Worm (Caenorhabditis elegans) whole organism, L4/young adult: ENCODE measurements around the gene ets-5.

ENCODE experiments used
- W03F9.2 ChIP-seq: fragments of 150-350 bp; optimal IDR thresholded peaks from 2 replicates; lab custom pipeline; 2014; ENCODE audit warnings: missing biosample characterization, missing genetic modification characterization
- dao-5 ChIP-seq: sonication (generic microtip); optimal IDR thresholded peaks from 2 replicates; lab custom pipeline; 2016; ENCODE audit warnings: missing genotype, missing genetic modification characterization, moderate library complexity, missing compliant biosample characterization
- him-1 ChIP-seq: sonication (generic microtip); optimal IDR thresholded peaks from 2 replicates; lab custom pipeline; 2016; ENCODE audit warnings: missing genotype, missing genetic modification reagents, missing genetic modification characterization, missing compliant biosample characterization

ets-5 gene

DNA sequence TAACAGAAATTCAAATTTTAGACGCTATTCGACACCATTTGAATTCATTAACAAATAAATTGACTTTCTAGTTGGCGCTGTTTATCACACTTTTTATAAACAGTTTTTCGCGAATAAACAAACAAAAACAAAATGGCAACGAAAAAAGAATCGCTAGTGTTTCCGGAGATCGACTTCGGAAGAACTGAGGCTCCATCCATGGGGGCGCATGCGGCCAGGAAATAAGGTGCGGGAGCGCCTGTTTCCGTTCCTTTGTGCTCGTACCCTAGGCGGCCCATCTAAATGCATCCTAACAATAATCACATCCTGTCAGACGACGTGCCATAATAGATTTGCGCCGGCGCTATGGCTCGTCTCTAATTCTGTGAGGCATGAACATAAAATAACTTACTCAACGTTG lies 246 bp downstream of the ets-5 start:
- no peak for TF ChIP-seq dao-5
- no peak for TF ChIP-seq W03F9.2 (tag; lab: Kevin White, UChicago)

DNA sequence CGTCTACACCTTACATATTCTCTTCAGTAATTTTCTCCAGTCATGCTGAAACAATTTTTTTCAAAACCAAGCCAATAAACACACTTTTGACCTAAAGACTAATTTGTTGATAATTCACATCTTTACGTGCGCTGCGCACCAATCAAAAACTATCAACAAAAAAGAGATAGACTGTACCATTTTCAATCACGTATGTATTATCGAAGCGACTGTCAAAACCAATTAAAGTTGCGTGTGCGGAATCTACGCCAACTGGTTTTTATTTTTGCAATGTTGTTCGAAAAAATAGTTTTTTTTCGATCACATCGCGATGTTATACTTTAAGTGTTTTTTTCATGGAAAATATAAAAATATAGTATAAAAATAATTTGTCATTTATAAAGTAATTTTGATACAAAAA lies 5.0 kb downstream of the ets-5 start:
- TF ChIP-seq him-1 (tag; lab: Kevin White, UChicago) (no peak), W03F9.2 (tag; lab: Kevin White, UChicago) (no peak), dao-5 (no peak)

DNA sequence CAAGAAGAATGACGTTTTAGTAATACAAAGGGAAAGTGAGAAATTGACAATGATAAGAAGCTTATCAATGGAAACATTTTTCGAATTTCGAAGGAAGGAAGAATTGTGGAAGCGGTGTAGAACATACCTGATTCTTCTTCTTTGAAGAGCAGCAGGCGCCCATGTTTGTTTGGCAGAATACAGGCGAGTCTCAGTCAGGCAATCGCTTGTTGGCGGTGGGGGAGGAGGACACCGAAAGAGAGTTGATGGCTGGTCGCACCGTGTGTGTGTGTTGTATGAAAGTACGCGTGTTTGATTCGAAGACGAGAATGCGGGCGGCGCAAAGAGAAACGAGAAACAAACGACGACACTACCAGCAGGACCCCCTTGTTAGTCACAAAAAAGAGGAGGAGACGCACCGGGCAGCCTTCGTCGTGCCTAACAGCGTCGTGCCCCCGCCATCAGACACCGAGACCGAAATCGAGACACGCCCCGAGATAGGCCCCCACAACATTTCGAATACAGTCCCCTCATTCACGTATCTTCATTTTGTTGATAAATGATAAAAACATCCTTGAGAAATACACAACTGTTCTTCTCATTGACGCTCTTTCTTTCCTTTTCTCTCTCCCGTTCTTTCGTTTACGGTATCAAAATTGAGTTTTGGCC lies 6.5 kb downstream of the ets-5 start, which contains the start of gene cal-5:
Gene cal-5, minus strand, starts transcription at position 266 of the 648 bp plus-strand sequence.
- TF ChIP-seq W03F9.2 (tag; lab: Kevin White, UChicago) (no peak), him-1 (tag; lab: Kevin White, UChicago) (no peak), dao-5 (no peak)

DNA sequence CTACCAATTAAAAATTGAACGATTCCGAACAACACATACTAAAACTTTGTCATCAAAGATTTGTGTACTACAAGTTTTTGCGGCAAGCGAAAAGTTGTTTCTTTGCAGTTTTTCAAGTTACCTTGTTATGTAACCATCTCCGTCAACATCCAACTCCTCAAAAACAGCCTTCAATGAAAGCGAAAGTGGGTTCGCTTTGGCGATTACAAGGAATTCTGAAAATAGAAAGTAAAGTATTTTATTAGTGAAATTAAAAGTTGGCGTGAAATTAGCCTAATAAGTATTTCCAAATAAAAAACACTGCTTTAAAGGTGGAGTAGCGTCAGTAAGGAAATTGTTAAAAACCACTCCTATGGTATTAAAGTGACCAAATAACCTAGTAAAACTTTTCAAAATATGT lies 8.8 kb downstream of the ets-5 start:
- no peak for TF ChIP-seq dao-5
- no peak for TF ChIP-seq W03F9.2 (tag; lab: Kevin White, UChicago)
- no peak for TF ChIP-seq him-1 (tag; lab: Kevin White, UChicago)

DNA sequence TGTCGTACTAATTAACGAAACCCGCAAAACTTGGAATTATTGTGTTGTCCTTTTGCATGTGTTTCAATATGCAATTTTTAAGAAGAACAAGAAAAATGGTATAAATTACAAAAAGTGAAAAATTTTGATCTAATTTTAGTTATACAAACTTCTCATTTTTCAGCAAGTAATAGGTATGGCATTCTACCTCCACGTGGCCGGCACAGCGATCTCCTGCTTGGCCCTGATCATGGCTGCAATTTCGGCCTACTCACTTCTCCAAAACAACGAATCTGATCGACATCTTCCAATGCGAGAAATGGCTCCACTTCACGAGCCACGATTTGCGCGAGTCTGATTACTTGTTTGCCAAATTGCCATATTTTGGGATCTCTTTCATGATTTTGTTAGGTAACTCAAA lies 10.4 kb downstream of the ets-5 start:
- TF ChIP-seq dao-5 (no peak), him-1 (tag; lab: Kevin White, UChicago) (no peak), W03F9.2 (tag; lab: Kevin White, UChicago) (no peak)

DNA sequence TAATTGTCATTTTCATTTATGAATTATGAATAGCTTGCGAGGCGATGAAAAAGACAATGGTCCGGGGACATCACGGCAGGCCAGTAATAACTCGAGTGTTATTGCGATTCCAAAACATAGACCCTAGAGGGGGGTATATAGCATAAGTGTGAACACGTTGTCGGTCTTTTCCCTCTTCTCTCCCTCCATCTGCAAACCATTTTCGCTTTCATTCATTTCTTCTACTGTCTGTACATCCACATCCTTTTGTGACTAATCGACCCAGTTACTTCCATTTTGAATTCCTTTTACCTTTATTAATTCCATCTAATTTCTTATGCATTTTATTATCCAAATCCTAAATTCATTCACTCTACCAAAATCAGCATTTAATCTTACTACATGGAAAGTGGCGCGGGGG lies 13.3 kb downstream of the ets-5 start:
- TF ChIP-seq dao-5 = no peak
- TF ChIP-seq W03F9.2 (tag; lab: Kevin White, UChicago) = no peak
- TF ChIP-seq him-1 (tag; lab: Kevin White, UChicago) = no peak

DNA sequence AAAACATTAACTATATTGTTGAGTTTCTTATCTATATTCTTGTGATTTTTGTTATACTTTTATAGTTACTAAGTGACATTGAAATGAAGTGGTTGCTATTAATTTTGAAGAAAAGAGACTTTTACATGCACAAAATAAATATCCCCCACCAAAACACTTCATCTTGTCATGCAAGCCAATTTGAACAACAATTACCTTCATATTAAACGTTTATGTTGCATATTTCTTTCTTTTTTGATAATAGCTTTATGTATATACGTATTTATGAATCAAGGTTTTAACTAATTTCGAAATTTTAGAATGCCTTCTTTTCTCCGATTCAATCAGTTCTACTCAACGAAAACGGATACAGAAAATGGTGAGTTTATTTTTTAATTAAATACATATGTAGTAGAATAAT lies 16.5 kb downstream of the ets-5 start, which contains the start of gene clc-7:
Gene clc-7, plus strand, starts transcription at position 301 of the 400 bp plus-strand sequence.
- no peak for TF ChIP-seq W03F9.2 (tag; lab: Kevin White, UChicago)
- TF ChIP-seq dao-5 = no peak
- TF ChIP-seq him-1 (tag; lab: Kevin White, UChicago) = no peak

DNA sequence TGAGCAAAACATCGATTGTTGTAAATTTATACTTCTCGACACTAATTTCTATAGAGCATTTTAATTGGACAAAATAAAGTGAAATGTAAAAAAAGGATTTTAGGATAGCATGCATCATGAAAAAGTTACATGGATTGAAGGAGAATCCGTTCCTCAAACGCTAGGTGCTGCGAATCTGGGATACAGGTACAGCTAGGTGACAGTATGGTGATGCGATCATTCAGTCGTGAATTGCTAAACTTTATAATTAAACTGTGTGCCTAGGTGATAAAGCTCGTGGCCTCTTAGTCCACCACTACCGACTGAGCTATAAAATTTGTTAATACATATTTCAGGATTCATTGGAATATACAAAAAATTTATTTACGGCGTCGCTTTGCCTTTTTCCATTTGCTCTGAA lies 17.8 kb downstream of the ets-5 start:
- no peak for TF ChIP-seq W03F9.2 (tag; lab: Kevin White, UChicago)
- no peak for TF ChIP-seq dao-5
- TF ChIP-seq him-1 (tag; lab: Kevin White, UChicago) = no peak

DNA sequence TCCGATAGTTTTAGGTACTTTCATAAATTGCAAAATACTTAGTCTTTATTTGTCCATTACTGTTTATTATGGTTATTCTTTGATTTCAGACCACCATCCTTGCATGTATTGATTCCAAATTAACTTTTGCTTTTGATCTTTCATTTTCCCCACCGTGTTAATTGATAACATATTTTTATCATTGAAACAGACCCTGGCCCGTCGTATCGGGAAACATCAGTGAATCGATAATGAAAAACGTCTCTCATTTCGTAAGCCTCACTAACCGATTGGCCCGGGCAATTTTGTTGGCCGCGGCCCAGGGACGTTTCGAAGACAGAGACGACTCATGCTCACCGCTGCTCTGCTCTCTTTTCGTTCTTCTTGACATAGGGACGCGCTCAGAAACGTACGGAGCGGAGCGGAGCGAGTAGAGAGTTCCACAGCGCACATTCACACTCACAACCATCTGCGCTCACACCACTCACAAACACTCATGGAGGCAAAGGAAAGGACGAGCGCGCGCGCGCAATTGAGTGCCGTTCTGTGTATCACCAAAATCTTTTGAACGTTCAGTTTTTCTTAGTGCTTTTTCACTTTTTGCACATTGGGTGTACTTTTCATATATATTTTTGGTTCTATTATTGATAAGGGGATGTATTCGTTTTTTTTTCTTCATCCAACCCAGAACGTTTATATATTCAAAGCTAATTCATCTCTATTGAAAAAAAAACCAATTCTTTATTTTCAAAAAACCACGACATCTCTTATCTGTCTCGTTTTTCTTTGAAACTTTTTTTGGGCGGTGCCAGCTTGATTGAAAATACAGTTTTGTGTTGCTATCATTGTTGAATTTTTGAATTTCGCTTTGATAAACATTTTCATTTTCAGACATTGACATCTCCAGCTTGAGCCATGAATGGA lies 20.3 kb downstream of the ets-5 start, which contains the start of gene C24H10.2:
Gene C24H10.2, plus strand, starts transcription at position 853 of the 903 bp plus-strand sequence.
- TF ChIP-seq W03F9.2 (tag; lab: Kevin White, UChicago) = no peak
- no peak for TF ChIP-seq dao-5
- peak; percentile 3 for TF ChIP-seq him-1 (tag; lab: Kevin White, UChicago)

DNA sequence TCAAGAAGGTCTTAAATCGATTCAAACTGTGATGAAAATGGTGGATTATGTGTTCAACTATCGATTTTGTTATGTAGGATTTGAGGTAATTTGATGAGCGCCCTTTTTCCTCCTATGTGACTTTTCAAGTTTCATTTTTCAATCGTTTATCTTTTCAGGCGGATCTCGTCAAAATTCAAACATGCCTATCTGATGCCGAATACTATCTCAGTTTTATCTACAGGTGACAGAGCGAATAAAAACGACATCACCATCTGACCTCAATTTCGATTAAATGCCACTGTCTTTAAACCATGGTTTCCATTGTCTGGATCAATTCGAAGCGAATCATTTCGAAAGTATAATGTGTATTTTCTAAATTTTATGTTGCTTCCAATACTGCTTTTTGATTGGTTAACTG lies 22.6 kb downstream of the ets-5 start:
- no peak for TF ChIP-seq him-1 (tag; lab: Kevin White, UChicago)
- no peak for TF ChIP-seq dao-5
- no peak for TF ChIP-seq W03F9.2 (tag; lab: Kevin White, UChicago)

DNA sequence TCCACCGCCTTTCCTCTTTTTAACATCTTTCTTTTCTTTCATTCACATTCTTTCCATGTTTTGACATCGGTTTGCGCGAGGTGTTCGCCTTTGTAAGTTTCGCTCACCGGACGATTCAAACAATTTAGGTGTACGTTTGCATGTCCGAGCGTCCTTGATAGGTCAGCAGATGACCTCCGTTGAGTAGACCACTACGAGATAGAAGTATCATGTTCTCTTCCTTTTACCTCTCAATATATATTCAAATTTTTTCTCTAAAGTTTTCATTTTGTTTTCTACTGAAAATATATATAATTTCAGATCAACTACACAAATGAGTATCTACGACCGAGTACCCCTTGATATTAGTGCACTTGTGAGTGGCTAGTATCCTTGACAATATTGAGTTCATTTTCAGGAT lies 23.6 kb downstream of the ets-5 start, which contains the start of gene C24H10.3:
Gene C24H10.3, plus strand, starts transcription at position 301 of the 400 bp plus-strand sequence.
- TF ChIP-seq him-1 (tag; lab: Kevin White, UChicago) = no peak
- TF ChIP-seq W03F9.2 (tag; lab: Kevin White, UChicago) = no peak
- no peak for TF ChIP-seq dao-5

DNA sequence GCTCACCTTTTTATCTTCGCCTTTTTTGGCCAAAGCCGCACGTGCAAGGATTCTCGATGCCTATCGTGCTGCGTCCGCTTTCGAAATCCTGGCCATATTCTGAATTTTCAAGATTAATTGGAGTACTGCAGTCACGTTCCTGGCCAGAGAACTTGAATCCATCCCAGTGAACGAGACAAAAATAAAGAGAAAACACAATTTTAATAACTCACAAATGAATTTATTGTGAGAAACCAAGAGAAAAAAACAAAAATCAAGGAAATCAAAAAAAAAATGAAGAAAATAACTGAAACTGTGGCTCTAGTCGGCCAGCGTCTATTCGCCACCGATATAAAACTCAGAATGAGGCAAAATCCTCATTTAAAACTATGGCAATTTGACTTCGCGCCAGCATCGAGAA lies 25.2 kb downstream of the ets-5 start, which contains the start of gene C24H10.4:
Gene C24H10.4, minus strand, starts transcription at position 101 of the 400 bp plus-strand sequence.
- TF ChIP-seq him-1 (tag; lab: Kevin White, UChicago) = no peak
- TF ChIP-seq dao-5 = no peak
- no peak for TF ChIP-seq W03F9.2 (tag; lab: Kevin White, UChicago)

DNA sequence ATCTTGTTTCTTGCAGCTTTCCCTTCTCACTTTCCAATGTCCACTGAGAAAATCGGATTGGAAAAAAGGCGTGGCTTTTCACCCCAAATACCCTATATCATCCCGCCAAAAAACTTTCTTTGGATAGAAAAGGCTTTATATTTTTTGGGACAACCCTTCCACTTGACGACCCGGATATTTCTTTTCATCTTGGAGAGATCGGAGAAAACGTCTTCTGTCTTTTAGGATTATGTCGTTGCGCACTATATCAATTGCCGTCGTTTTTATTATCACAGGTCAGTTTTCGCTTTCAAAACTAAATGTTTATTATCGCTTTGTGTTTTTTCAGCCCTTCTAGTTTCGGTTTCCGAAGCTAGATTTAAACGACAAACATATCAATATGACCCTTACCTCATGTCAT lies 40.4 kb downstream of the ets-5 start, which contains the start of gene Y64H9A.2:
Gene Y64H9A.2, plus strand, starts transcription at position 90 of the 400 bp plus-strand sequence.
- no peak for TF ChIP-seq W03F9.2 (tag; lab: Kevin White, UChicago)
- no peak for TF ChIP-seq dao-5
- TF ChIP-seq him-1 (tag; lab: Kevin White, UChicago) = no peak

DNA sequence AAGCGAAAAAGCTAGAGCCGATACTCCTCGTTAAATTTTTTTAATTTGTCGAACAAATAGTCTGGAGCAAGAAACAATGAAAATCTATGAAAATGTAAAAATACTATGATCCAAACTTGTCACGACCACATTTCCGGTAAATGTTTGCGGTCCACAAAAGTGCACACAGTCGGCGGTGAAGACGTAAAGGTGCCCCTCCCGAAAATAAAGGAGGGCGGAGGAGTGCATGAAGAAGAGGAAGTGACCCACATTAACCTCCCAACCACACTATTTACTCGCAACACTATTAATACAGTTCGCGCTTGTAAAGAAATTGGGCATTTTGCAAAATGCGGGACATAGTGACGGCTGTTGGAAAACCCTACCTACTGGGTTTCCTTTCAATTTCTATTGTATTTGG lies 44.3 kb downstream of the ets-5 start:
- TF ChIP-seq him-1 (tag; lab: Kevin White, UChicago) (no peak), dao-5 (no peak), W03F9.2 (tag; lab: Kevin White, UChicago) (no peak)
